Worm (Caenorhabditis elegans) whole organism, L3 larva: ENCODE data around the gene C16C8.25.

ENCODE experiments used
- R02D3.7 ChIP-seq: fragments of 150-350 bp; optimal IDR thresholded peaks from 2 replicates; lab custom pipeline; 2014; ENCODE audit warnings: missing biosample characterization, missing genetic modification characterization
- ZK546.5 ChIP-seq: sonication (generic microtip); optimal IDR thresholded peaks from 2 replicates; lab custom pipeline; 2017; ENCODE audit warnings: missing biosample characterization, missing genetic modification characterization
- aly-2 ChIP-seq: fragments of 150-350 bp; optimal IDR thresholded peaks from 2 replicates; lab custom pipeline; 2014; ENCODE audit warnings: missing biosample characterization, missing genetic modification characterization
- ama-1 ChIP-seq: fragments of 150-350 bp; optimal IDR thresholded peaks from 2 replicates; lab custom pipeline; 2018
- ceh-28 ChIP-seq: fragments of 150-350 bp; optimal IDR thresholded peaks from 2 replicates; lab custom pipeline; 2014; ENCODE audit warnings: missing biosample characterization, missing genetic modification reagents, missing genetic modification characterization
- ceh-82 ChIP-seq: fragments of 150-350 bp; optimal IDR thresholded peaks from 2 replicates; lab custom pipeline; 2014; ENCODE audit warnings: missing biosample characterization, missing genetic modification characterization
- daf-12 ChIP-seq: fragments of 150-350 bp; optimal IDR thresholded peaks from 2 replicates; lab custom pipeline; 2014; ENCODE audit warnings: missing biosample characterization, missing genetic modification reagents, missing genetic modification characterization
- egl-27 ChIP-seq: sonication (generic microtip); optimal IDR thresholded peaks from 4 replicates; lab custom pipeline; 2017; ENCODE audit warnings: missing biosample characterization, missing genetic modification reagents, missing genetic modification characterization
- egl-5 ChIP-seq: fragments of 150-350 bp; optimal IDR thresholded peaks from 2 replicates; lab custom pipeline; 2017; ENCODE audit warnings: missing biosample characterization, missing genetic modification reagents, missing genetic modification characterization, inconsistent platforms
- elt-2 ChIP-seq: sonication (generic microtip); optimal IDR thresholded peaks from 2 replicates; lab custom pipeline; 2016; ENCODE audit warnings: missing genetic modification reagents, mild to moderate bottlenecking, missing genetic modification characterization, missing compliant biosample characterization
- elt-3 ChIP-seq, 3 experiments: fragments of 150-350 bp in 1 of 3; sonication (generic microtip) in 2 of 3; optimal IDR thresholded peaks; 2 replicates in 2 of 3; 4 replicates in 1 of 3; lab custom pipeline; 2014 to 2017; ENCODE audit warnings: missing biosample characterization in 3 of 3, missing genetic modification characterization in 3 of 3
- fkh-10 ChIP-seq: sonication (generic microtip); optimal IDR thresholded peaks from 2 replicates; lab custom pipeline; 2017; ENCODE audit warnings: missing biosample characterization, missing genetic modification reagents, missing genetic modification characterization
- fos-1 ChIP-seq: fragments of 150-350 bp; optimal IDR thresholded peaks from 2 replicates; lab custom pipeline; 2014; ENCODE audit warnings: missing biosample characterization, missing genetic modification characterization
- hmg-11 ChIP-seq: sonication (generic microtip); optimal IDR thresholded peaks from 2 replicates; lab custom pipeline; 2016; ENCODE audit warnings: missing genetic modification characterization, missing compliant biosample characterization
- lin-15B ChIP-seq: fragments of 150-350 bp; optimal IDR thresholded peaks from 2 replicates; lab custom pipeline; 2014; ENCODE audit warnings: missing biosample characterization, missing genetic modification characterization
- lin-39 ChIP-seq: fragments of 150-350 bp; optimal IDR thresholded peaks from 2 replicates; lab custom pipeline; 2018; ENCODE audit warnings: missing biosample characterization, missing genetic modification reagents, missing genetic modification characterization
- lsy-12 ChIP-seq: sonication (generic microtip); optimal IDR thresholded peaks from 2 replicates; lab custom pipeline; 2016; ENCODE audit warnings: mild to moderate bottlenecking, missing genetic modification characterization, missing compliant biosample characterization
- mdl-1 ChIP-seq: fragments of 150-350 bp; optimal IDR thresholded peaks from 2 replicates; lab custom pipeline; 2014; ENCODE audit warnings: missing biosample characterization, missing genetic modification characterization
- mml-1 ChIP-seq: fragments of 150-350 bp; sonication (generic microtip); optimal IDR thresholded peaks from 3 replicates; lab custom pipeline; 2014; ENCODE audit warnings: missing biosample characterization, missing genetic modification characterization
- nfya-1 ChIP-seq: sonication (generic microtip); optimal IDR thresholded peaks from 2 replicates; lab custom pipeline; 2017; ENCODE audit warnings: missing genetic modification characterization, mild to moderate bottlenecking, missing compliant biosample characterization, antibody characterized with exemption, moderate library complexity; ENCODE audit not compliant: insufficient read depth
- nhr-11 ChIP-seq: fragments of 150-350 bp; optimal IDR thresholded peaks from 2 replicates; lab custom pipeline; 2014; ENCODE audit warnings: missing biosample characterization, missing genetic modification characterization
- nhr-12 ChIP-seq: fragments of 150-350 bp; optimal IDR thresholded peaks from 2 replicates; lab custom pipeline; 2014; ENCODE audit warnings: missing biosample characterization, missing genetic modification characterization
- nhr-237 ChIP-seq: fragments of 150-350 bp; optimal IDR thresholded peaks from 2 replicates; lab custom pipeline; 2014; ENCODE audit warnings: missing biosample characterization, missing genetic modification characterization
- nhr-25 ChIP-seq: sonication (generic microtip); optimal IDR thresholded peaks from 2 replicates; lab custom pipeline; 2017; ENCODE audit warnings: missing biosample characterization, missing genetic modification characterization
- nhr-43 ChIP-seq: sonication (generic microtip); optimal IDR thresholded peaks from 2 replicates; lab custom pipeline; 2016; ENCODE audit warnings: mild to moderate bottlenecking, missing genetic modification characterization, missing compliant biosample characterization; ENCODE audit not compliant: poor library complexity, severe bottlenecking
- nhr-67 ChIP-seq: fragments of 150-350 bp; optimal IDR thresholded peaks from 2 replicates; lab custom pipeline; 2014; ENCODE audit warnings: missing biosample characterization, missing genetic modification characterization
- nhr-76 ChIP-seq: fragments of 150-350 bp; sonication (generic microtip); optimal IDR thresholded peaks from 5 replicates; lab custom pipeline; 2014; ENCODE audit warnings: missing biosample characterization, missing genetic modification characterization
- nhr-77 ChIP-seq: fragments of 150-350 bp; optimal IDR thresholded peaks from 2 replicates; lab custom pipeline; 2014; ENCODE audit warnings: missing biosample characterization, missing genetic modification characterization
- pha-4 ChIP-seq: fragments of 150-350 bp; optimal IDR thresholded peaks from 2 replicates; lab custom pipeline; 2014; ENCODE audit warnings: missing biosample characterization, missing genetic modification reagents, missing genetic modification characterization
- pqm-1 ChIP-seq: fragments of 150-350 bp; optimal IDR thresholded peaks from 2 replicates; lab custom pipeline; 2017; ENCODE audit warnings: missing biosample characterization, missing genetic modification characterization, inconsistent platforms
- sea-2 ChIP-seq: fragments of 150-350 bp; sonication (generic microtip); optimal IDR thresholded peaks from 4 replicates; lab custom pipeline; 2014; ENCODE audit warnings: missing biosample characterization, missing genetic modification reagents, missing genetic modification characterization
- skn-1 ChIP-seq: fragments of 150-350 bp; optimal IDR thresholded peaks from 2 replicates; lab custom pipeline; 2014; ENCODE audit warnings: missing biosample characterization, missing genetic modification characterization
- tbx-2 ChIP-seq: sonication (generic microtip); optimal IDR thresholded peaks from 2 replicates; lab custom pipeline; 2016; ENCODE audit warnings: mild to moderate bottlenecking, missing genetic modification characterization, missing compliant biosample characterization
- unc-39 ChIP-seq: sonication (generic microtip); optimal IDR thresholded peaks from 4 replicates; lab custom pipeline; 2017; ENCODE audit warnings: missing biosample characterization, missing genetic modification characterization
- zag-1 ChIP-seq: fragments of 150-350 bp; optimal IDR thresholded peaks from 2 replicates; lab custom pipeline; 2014; ENCODE audit warnings: missing biosample characterization, missing genetic modification characterization
- ztf-11 ChIP-seq: fragments of 150-350 bp; optimal IDR thresholded peaks from 2 replicates; lab custom pipeline; 2014; ENCODE audit warnings: missing biosample characterization, missing genetic modification characterization
- ztf-4 ChIP-seq: fragments of 150-350 bp; optimal IDR thresholded peaks from 2 replicates; lab custom pipeline; 2014; ENCODE audit warnings: missing biosample characterization, missing genetic modification characterization

Gene C16C8.25

DNA sequence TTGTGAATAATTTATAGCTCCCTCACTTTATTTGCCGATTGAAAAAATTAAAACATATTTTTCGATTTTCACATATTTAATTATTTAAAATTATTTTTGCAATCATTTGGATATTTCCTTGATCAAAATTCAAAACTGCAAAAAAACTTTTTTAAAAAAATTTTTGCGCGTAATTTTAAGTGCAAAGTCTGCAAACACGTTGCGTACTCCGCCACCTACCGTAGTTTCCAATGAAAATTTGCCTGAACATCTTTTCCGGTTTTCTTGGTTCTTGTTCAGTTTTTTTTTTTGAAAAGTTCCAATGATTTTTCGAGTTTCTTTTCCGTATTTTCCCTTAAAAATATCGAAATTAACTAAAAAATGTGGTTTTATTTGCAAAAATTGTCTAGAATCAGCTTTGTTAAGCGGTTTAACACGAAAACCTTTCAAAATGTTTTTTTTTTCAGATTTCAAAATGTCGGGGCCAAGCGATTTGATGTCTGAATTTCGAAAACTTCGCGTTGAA lies at the start of gene C16C8.25:
C16C8.25 (plus strand) TSS at position 455 of the 505 bp plus-strand sequence.
- no peak for TF ChIP-seq nhr-67
- no peak for TF ChIP-seq R02D3.7 (tag; lab: Kevin White, UChicago)
- TF ChIP-seq lin-15B = no peak
- TF ChIP-seq nhr-76 (tag; lab: Kevin White, UChicago) = no peak
- TF ChIP-seq egl-27 = no peak
- no peak for TF ChIP-seq unc-39 (tag; lab: Kevin White, UChicago)
- TF ChIP-seq ztf-4 (tag; lab: Kevin White, UChicago) = no peak
- no peak for TF ChIP-seq nhr-43
- no peak for TF ChIP-seq tbx-2 (tag; lab: Kevin White, UChicago)
- TF ChIP-seq, all 47 proteins: peak for 0

DNA sequence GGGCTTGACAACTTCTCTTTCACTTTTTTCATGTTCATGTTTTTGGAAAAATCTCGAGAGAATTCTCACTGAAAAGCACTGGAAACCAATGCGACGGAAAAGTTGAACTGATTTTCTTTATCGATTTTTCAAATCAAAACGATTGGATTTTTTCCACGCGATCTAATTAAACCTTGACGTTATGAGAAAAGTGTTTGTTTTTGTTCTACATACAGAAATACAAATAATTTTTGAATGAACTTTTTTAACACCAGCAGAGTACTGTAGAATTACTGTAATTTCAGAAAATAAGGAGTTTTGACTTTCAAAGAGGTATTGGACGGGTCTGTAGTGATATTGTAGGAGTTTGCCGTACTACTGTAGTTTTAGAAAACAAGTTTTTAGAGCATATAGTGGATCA lies 46.2 kb upstream of the C16C8.25 start, which contains the start of gene nep-10:
nep-10 (minus strand) TSS at position 101 of the 400 bp plus-strand sequence.
- TF ChIP-seq mdl-1 (no peak), lsy-12 (tag; lab: Kevin White, UChicago) (no peak), lin-15B (no peak), sea-2 (GFP tag; lab: Kevin White, UChicago) (no peak), fos-1 (no peak), ZK546.5 (tag; lab: Kevin White, UChicago) (no peak), hmg-11 (no peak), pha-4 (no peak), ama-1 (lab: Kevin White, UChicago) (no peak), ztf-11 (tag; lab: Kevin White, UChicago) (no peak), skn-1 (tag; lab: Kevin White, UChicago) (no peak), ceh-28 (tag; lab: Kevin White, UChicago) (no peak), ceh-82 (tag; lab: Kevin White, UChicago) (no peak)

DNA sequence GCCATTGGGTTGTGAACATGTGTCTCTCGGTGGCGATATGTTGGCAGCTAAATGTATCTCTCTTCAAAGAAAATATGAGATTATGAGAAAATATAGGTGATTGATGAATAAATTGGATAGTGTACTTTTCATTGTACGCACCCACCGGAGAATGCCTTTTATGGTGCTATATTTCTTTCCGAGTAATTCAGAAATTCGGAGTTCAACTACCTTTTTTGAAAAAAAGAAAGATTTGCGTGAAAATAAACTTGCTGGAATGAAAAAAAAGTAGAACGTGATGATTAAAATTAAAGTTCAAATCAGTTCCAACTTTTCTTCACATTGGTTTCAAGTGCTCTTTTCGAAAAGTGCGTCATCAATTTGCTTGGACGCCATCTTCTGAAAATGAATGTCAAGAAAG lies 45.5 kb upstream of the C16C8.25 start, which contains the start of gene nep-8:
nep-8 (plus strand) TSS at position 301 of the 400 bp plus-strand sequence.
- TF ChIP-seq nhr-237 (tag; lab: Kevin White, UChicago) (no peak), fkh-10 (GFP tag; lab: Kevin White, UChicago) (no peak), tbx-2 (tag; lab: Kevin White, UChicago) (no peak), nhr-12 (tag; lab: Kevin White, UChicago) (no peak), lin-15B (no peak), nhr-43 (no peak), elt-3 (tag; optimal IDR thresholded peaks at IDR 0.05; lab: Kevin White, UChicago) (no peak), zag-1 (tag; lab: Kevin White, UChicago) (no peak), fos-1 (no peak), sea-2 (GFP tag; lab: Kevin White, UChicago) (no peak), nfya-1 (no peak), ceh-28 (tag; lab: Kevin White, UChicago) (no peak), ztf-4 (tag; lab: Kevin White, UChicago) (no peak), ZK546.5 (tag; lab: Kevin White, UChicago) (no peak), lin-39 (no peak)
- TF ChIP-seq, all 47 proteins: peak for 0

DNA sequence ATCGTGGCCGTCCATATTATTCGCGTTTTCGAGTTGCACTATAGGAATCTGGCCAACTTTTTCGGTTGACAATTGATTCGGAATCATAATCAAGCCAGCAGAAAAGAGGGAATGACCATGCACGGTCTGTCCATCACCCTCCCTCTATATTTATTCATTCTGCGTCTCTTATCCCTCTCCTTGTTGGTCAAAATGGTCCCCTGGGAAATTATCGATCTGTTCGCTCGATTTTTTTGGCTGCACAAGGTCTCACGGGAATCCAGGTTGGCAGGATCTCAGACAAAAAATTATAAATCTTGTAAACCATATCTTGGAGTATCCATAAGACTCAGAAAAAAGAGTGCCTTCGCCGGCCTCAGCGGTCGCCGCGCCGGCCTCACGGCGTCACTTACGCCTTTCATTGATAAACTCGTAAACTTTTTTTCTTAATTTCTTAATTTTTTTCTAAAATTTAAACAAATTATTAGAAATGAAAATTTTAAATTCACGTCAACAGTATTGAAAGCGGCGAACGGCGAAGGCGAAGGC lies 34.6 kb upstream of the C16C8.25 start, which contains the start of the genes F18A12.7 and F18A12.2:
F18A12.7 (minus strand) TSS at position 101 of the 528 bp plus-strand sequence.
F18A12.2 (plus strand) TSS at position 478 of the 528 bp plus-strand sequence.
- TF ChIP-seq sea-2 (GFP tag; lab: Kevin White, UChicago) (no peak), aly-2 (no peak), egl-27 (no peak), pha-4 (no peak), nhr-25 (tag; lab: Kevin White, UChicago) (no peak), mml-1 (tag; lab: Kevin White, UChicago) (no peak), nhr-77 (no peak), fkh-10 (GFP tag; lab: Kevin White, UChicago) (no peak), nhr-11 (tag; lab: Kevin White, UChicago) (no peak)

DNA sequence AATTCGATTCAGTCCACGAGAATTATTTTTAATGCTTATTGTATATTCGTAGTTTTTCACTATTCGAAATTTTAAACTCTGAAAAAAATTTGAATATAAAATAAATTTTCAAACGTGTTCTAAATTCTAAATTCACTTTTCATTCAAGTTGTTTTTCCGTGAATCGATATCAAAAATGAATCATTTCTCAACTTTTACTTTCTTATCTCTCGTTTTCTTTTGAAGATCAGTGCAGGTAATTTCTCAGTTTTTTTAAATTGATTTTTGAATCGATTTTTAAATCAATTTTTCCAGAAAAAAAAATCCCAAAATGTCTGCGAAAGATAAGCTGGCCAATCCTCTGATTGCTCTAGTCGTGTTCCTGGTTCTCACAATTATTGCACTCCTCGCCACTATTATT lies 32.5 kb upstream of the C16C8.25 start, which contains the start of gene nep-6:
nep-6 (plus strand) TSS at position 301 of the 400 bp plus-strand sequence.
- no peak for TF ChIP-seq nhr-67
- no peak for TF ChIP-seq skn-1 (tag; lab: Kevin White, UChicago)
- TF ChIP-seq pqm-1 (tag; lab: Kevin White, UChicago) = no peak
- TF ChIP-seq nhr-43 = no peak
- TF ChIP-seq pha-4 = no peak
- TF ChIP-seq egl-27 = no peak
- TF ChIP-seq elt-3 (tag; optimal IDR thresholded peaks at IDR 0.05; lab: Kevin White, UChicago) = no peak
- no peak for TF ChIP-seq sea-2 (GFP tag; lab: Kevin White, UChicago)
- TF ChIP-seq aly-2 = no peak
- TF ChIP-seq nhr-12 (tag; lab: Kevin White, UChicago) = no peak
- TF ChIP-seq daf-12 (tag; lab: Kevin White, UChicago) = no peak
- no peak for TF ChIP-seq nhr-77
- no peak for TF ChIP-seq elt-2 (tag; lab: Kevin White, UChicago)
- TF ChIP-seq ztf-11 (tag; lab: Kevin White, UChicago) = no peak
- no peak for TF ChIP-seq nhr-76 (tag; lab: Kevin White, UChicago)
- no peak for TF ChIP-seq nfya-1
- no peak for TF ChIP-seq egl-5 (tag; lab: Kevin White, UChicago)
